Fruit fly (Drosophila melanogaster): ENCODE results near the gene Dh31.

dm6 chr2L:8528951-8529430 is 22.3 kb upstream of the Dh31 start, which contains the start of gene CG17834:
- TF ChIP-seq psq (optimal IDR thresholded peaks at IDR 0.05) = no peak
- TF ChIP-seq ttk (optimal IDR thresholded peaks at IDR 0.05) = no peak
- no peak for TF ChIP-seq Myc (optimal IDR thresholded peaks at IDR 0.05)
- no peak for TF ChIP-seq insv (optimal IDR thresholded peaks at IDR 0.05)
